Fruit fly (Drosophila melanogaster): ENCODE measurements around the gene ppk18.

ppk18 gene

dm6 chr2L:9774980-9775628 lies 4.3 kb upstream of the ppk18 start, which contains the start of the genes ppk11 and ppk16 (continued):
- TF ChIP-seq so (GFP tag; IDR thresholded peaks at IDR 0.05) = no peak
- no peak for TF ChIP-seq Awh (GFP tag; IDR thresholded peaks at IDR 0.05)
- peak; percentile 14 for TF ChIP-seq Bteb2 (GFP tag; optimal IDR thresholded peaks at IDR 0.05)
- no peak for TF ChIP-seq CG3065 (GFP tag; optimal IDR thresholded peaks at IDR 0.05)
- TF ChIP-seq CG6813 (GFP tag; optimal IDR thresholded peaks at IDR 0.05) = peak; percentile 46
- peak; percentile 16 for TF ChIP-seq ems (GFP tag; optimal IDR thresholded peaks at IDR 0.05)
- peak; percentile 56 for TF ChIP-seq CG3281 (GFP tag; optimal IDR thresholded peaks at IDR 0.05)
- no peak for TF ChIP-seq CG17912 (GFP tag; optimal IDR thresholded peaks at IDR 0.05)
- TF ChIP-seq sob (GFP tag; IDR thresholded peaks at IDR 0.05) = no peak
- no peak for TF ChIP-seq Oaz (GFP tag; IDR thresholded peaks at IDR 0.05)
- TF ChIP-seq CG12744 (GFP tag; optimal IDR thresholded peaks at IDR 0.05) = no peak
- no peak for TF ChIP-seq run (tag; optimal IDR thresholded peaks at IDR 0.05)
- peak; percentile 10 for TF ChIP-seq bcd (GFP tag; optimal IDR thresholded peaks at IDR 0.05)
- no peak for TF ChIP-seq CG16815 (GFP tag; optimal IDR thresholded peaks at IDR 0.05)
- peak; percentile 64 for TF ChIP-seq lab (GFP tag; optimal IDR thresholded peaks at IDR 0.05)
- peak; percentile 29; the same call in 1 of the 2 replicates for TF ChIP-seq Rfx (GFP tag; IDR thresholded peaks at IDR 0.05)
- TF ChIP-seq CG11085 (GFP tag; IDR thresholded peaks at IDR 0.05) = no peak
- peak in 1 of 2 experiments; percentile 42 for TF ChIP-seq Eip74EF (GFP tag; optimal IDR thresholded peaks at IDR 0.05)
- TF ChIP-seq Deaf1 (tag; optimal IDR thresholded peaks at IDR 0.05) = no peak
- TF ChIP-seq CG8281 (tag; optimal IDR thresholded peaks at IDR 0.05) = peak; percentile 13
- no peak for TF ChIP-seq CG6654 (GFP tag; optimal IDR thresholded peaks at IDR 0.05)
- no peak for TF ChIP-seq sna (GFP tag; IDR thresholded peaks at IDR 0.05; ENCODE audit: partially characterized antibody)
- TF ChIP-seq CG15514 (GFP tag; optimal IDR thresholded peaks at IDR 0.05) = peak; percentile 38
- TF ChIP-seq E2f2 (GFP tag; IDR thresholded peaks at IDR 0.05) = 0 out of 2 replicates have a peak, but pooled peaks have one; percentile 20
- TF ChIP-seq chif (GFP tag; optimal IDR thresholded peaks at IDR 0.05) = peak; percentile 3 to 19
- no peak for TF ChIP-seq sc (optimal IDR thresholded peaks at IDR 0.05)
- peak; percentile 7 for TF ChIP-seq sc (GFP tag; optimal IDR thresholded peaks at IDR 0.05)
- no peak for TF ChIP-seq CG33557 (GFP tag; optimal IDR thresholded peaks at IDR 0.05)
- no peak for TF ChIP-seq Poxn (GFP tag; IDR thresholded peaks at IDR 0.05)
- TF ChIP-seq CG13424 (tag; optimal IDR thresholded peaks at IDR 0.05) = no peak
- TF ChIP-seq Sry-δ (GFP tag; optimal IDR thresholded peaks at IDR 0.05) = peak; percentile 3
- TF ChIP-seq Neu2 (GFP tag; optimal IDR thresholded peaks at IDR 0.05; ENCODE audit: borderline replicate concordance) = no peak
- 0 out of 2 replicates have a peak, but pooled peaks have one; percentile 11 for TF ChIP-seq al (GFP tag; IDR thresholded peaks at IDR 0.05)
- TF ChIP-seq pnt (GFP tag; optimal IDR thresholded peaks at IDR 0.05) = peak; percentile 15
- TF ChIP-seq aop (GFP tag; IDR thresholded peaks at IDR 0.05) = no peak
- no peak for TF ChIP-seq CG6854 (GFP tag; optimal IDR thresholded peaks at IDR 0.05)
- no peak for TF ChIP-seq CG8359 (GFP tag; optimal IDR thresholded peaks at IDR 0.05; ENCODE audit: borderline replicate concordance)
- TF ChIP-seq otp (GFP tag; IDR thresholded peaks at IDR 0.05) = peak; percentile 50; the same call in 1 of the 3 replicates
- TF ChIP-seq crc (GFP tag; optimal IDR thresholded peaks at IDR 0.05) = peak; percentile 12
- TF ChIP-seq CG6175 (GFP tag; IDR thresholded peaks at IDR 0.05) = no peak
- TF ChIP-seq pita (GFP tag; optimal IDR thresholded peaks at IDR 0.05) = no peak
- no peak for TF ChIP-seq exex (tag; optimal IDR thresholded peaks at IDR 0.05)
- no peak for TF ChIP-seq CG10431 (GFP tag; optimal IDR thresholded peaks at IDR 0.05)
- no peak for TF ChIP-seq C15 (GFP tag; IDR thresholded peaks at IDR 0.05)
- peak; percentile 30 for TF ChIP-seq tio (GFP tag; optimal IDR thresholded peaks at IDR 0.05)
- TF ChIP-seq Hmr (GFP tag; optimal IDR thresholded peaks at IDR 0.05) = peak; percentile 65
- peak; percentile 1 for TF ChIP-seq CG12659 (GFP tag; optimal IDR thresholded peaks at IDR 0.05)
- peak; percentile 4 for TF ChIP-seq CG18011 (GFP tag; optimal IDR thresholded peaks at IDR 0.05)
- TF ChIP-seq CG2116 (GFP tag; optimal IDR thresholded peaks at IDR 0.05) = peak; percentile 14
- no peak for TF ChIP-seq gsb (GFP tag; IDR thresholded peaks at IDR 0.05)
